Worm (Caenorhabditis elegans) whole organism, L2 larva: Measurements from ENCODE around the gene etr-1.

Source experiments
- aly-2 ChIP-seq: fragments of 150-350 bp; optimal IDR thresholded peaks from 2 replicates; lab custom pipeline; 2014; ENCODE audit warnings: missing biosample characterization, missing genetic modification characterization
- skn-1 ChIP-seq: sonication (generic microtip); optimal IDR thresholded peaks from 2 replicates; lab custom pipeline; 2017; ENCODE audit warnings: missing biosample characterization, missing genetic modification characterization

DNA sequence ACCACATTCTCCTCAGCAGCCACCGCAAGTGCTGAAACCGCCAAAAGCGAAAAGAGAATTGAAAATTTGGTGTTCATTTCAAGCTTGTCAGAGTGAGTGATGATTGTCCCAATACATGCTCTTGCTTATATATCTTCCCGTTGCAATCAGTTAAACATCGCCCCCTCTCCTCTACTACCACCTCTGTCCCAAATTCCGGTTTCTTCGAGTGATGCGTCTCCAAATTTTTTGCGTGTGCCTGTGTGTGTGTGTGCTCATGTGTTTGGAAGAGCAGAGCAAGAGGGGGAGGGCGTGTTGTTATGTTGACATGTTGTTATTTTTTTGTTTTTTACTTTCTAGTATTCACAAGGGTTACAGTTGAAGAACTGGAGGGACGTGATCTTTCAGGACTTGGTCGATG lies 32.3 kb downstream of the etr-1 start, which contains the start of gene abu-11:
- TF ChIP-seq aly-2 (tag; lab: Kevin White, UChicago) (no peak), skn-1 (tag; lab: Kevin White, UChicago) (no peak)
